Worm (Caenorhabditis elegans) whole organism, L2 larva: ENCODE results near the gene Y14H12A.2.

ENCODE experiments used
- ZK546.5 ChIP-seq: sonication (generic microtip); optimal IDR thresholded peaks from 2 replicates; lab custom pipeline; 2017; ENCODE audit warnings: missing biosample characterization, missing genetic modification characterization
- elt-3 ChIP-seq: sonication (generic microtip); optimal IDR thresholded peaks from 2 replicates; lab custom pipeline; 2017; ENCODE audit warnings: missing biosample characterization, missing genetic modification characterization
- fos-1 ChIP-seq: fragments of 150-350 bp; optimal IDR thresholded peaks from 2 replicates; lab custom pipeline; 2014; ENCODE audit warnings: missing biosample characterization, missing genetic modification characterization
- ztf-11 ChIP-seq: sonication (generic microtip); optimal IDR thresholded peaks from 2 replicates; lab custom pipeline; 2017; ENCODE audit warnings: missing biosample characterization, missing genetic modification characterization

DNA sequence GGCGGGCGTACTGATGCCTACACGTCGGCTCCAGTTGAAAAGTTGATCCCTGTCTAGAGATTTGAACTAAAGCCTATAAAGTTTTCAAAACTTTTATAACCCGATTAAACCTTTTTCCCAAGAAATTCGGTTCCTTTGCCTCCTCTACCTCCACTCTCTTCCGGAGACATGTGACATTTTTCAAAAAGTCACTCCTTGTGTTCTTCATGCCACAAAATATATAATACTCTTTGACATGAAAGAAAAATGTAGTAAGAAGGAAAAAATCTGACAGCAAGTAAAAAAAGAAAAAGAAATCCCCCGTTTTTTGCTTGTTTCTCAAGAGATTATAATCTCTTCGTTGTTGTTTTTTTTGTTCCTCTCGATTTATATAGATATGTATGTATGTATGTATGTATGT lies 34.6 kb downstream of the Y14H12A.2 start:
- TF ChIP-seq ZK546.5 (tag; lab: Kevin White, UChicago) (no peak), ztf-11 (tag; lab: Kevin White, UChicago) (no peak), fos-1 (tag; lab: Kevin White, UChicago) (no peak), elt-3 (tag; lab: Kevin White, UChicago) (no peak)
